Worm (Caenorhabditis elegans) whole organism, L4/young adult: ENCODE results near the gene ZK697.14.

ENCODE experiments used
- W03F9.2 ChIP-seq: fragments of 150-350 bp; optimal IDR thresholded peaks from 2 replicates; lab custom pipeline; 2014; ENCODE audit warnings: missing biosample characterization, missing genetic modification characterization
- dao-5 ChIP-seq: sonication (generic microtip); optimal IDR thresholded peaks from 2 replicates; lab custom pipeline; 2016; ENCODE audit warnings: missing genotype, missing genetic modification characterization, moderate library complexity, missing compliant biosample characterization
- him-1 ChIP-seq: sonication (generic microtip); optimal IDR thresholded peaks from 2 replicates; lab custom pipeline; 2016; ENCODE audit warnings: missing genotype, missing genetic modification reagents, missing genetic modification characterization, missing compliant biosample characterization

- TF ChIP-seq W03F9.2 (tag; lab: Kevin White, UChicago) (no peak), him-1 (tag; lab: Kevin White, UChicago) (no peak), dao-5 (tag; lab: Kevin White, UChicago) (no peak)
Measured at ce11 chrV:1797900-1798299, 42.4 kb upstream of the ZK697.14 start, which contains the start of gene F36H9.10.
